Fruit fly (Drosophila melanogaster) whole organism, wandering third instar larva: ENCODE data around the gene CG13315.

ENCODE experiments used
- Abd-B ChIP-seq: fragments of >200 bp; optimal IDR thresholded peaks from 2 replicates; lab custom pipeline; 2017; ENCODE audit warnings: missing biosample characterization, missing genetic modification characterization
- CG32264 ChIP-seq: fragments of 200-800 bp; sonication (Bioruptor generic); optimal IDR thresholded peaks from 2 replicates; lab custom pipeline; 2016; ENCODE audit warnings: missing biosample characterization, missing genetic modification characterization
- CrebA ChIP-seq: fragments of 200-800 bp; sonication (Bioruptor generic); optimal IDR thresholded peaks from 2 replicates; lab custom pipeline; 2016; ENCODE audit warnings: missing biosample characterization, mild to moderate bottlenecking, missing genetic modification characterization, borderline replicate concordance
- Dfd ChIP-seq: fragments of >200 bp; optimal IDR thresholded peaks from 2 replicates; lab custom pipeline; 2017; ENCODE audit warnings: missing biosample characterization, missing genetic modification characterization
- Dif ChIP-seq: fragments of 200-275, 200-300 bp; sonication (Bioruptor generic); optimal IDR thresholded peaks from 2 replicates; lab custom pipeline; 2018; ENCODE audit warnings: missing biosample characterization, missing genetic modification characterization; ENCODE audit not compliant: partially characterized antibody
- GATAd ChIP-seq: sonication (Bioruptor generic); optimal IDR thresholded peaks from 2 replicates; lab custom pipeline; 2016; ENCODE audit warnings: missing biosample characterization, missing genetic modification characterization
- Hnf4 ChIP-seq: fragments of 200-800 bp; sonication (Bioruptor generic); optimal IDR thresholded peaks from 2 replicates; lab custom pipeline; 2016; ENCODE audit warnings: missing biosample characterization, mild to moderate bottlenecking, missing genetic modification characterization
- Hr78 ChIP-seq: fragments of >200 bp; optimal IDR thresholded peaks from 2 replicates; lab custom pipeline; 2017; ENCODE audit warnings: missing biosample characterization, missing genetic modification characterization
- Jra ChIP-seq: sonication (Bioruptor generic); optimal IDR thresholded peaks from 2 replicates; lab custom pipeline; 2016; ENCODE audit warnings: missing biosample characterization, missing genetic modification characterization
- Myc ChIP-seq: fragments of >200 bp; optimal IDR thresholded peaks from 2 replicates; lab custom pipeline; 2017
- N ChIP-seq: fragments of >200 bp; optimal IDR thresholded peaks from 2 replicates; lab custom pipeline; 2018; ENCODE audit warnings: missing biosample characterization, missing external identifiers, missing genetic modification characterization
- OdsH ChIP-seq: fragments of 200-800 bp; sonication (Bioruptor generic); optimal IDR thresholded peaks from 2 replicates; lab custom pipeline; 2016; ENCODE audit warnings: missing biosample characterization, mild to moderate bottlenecking, missing genetic modification characterization
- Rel ChIP-seq, 2 experiments: fragments of 200-800 bp; sonication (Bioruptor generic) in 1 of 2; optimal IDR thresholded peaks; 2 replicates in 1 of 2; 3 replicates in 1 of 2; lab custom pipeline; 2016 to 2019; ENCODE audit warnings: mild to moderate bottlenecking in 2 of 2, missing biosample characterization in 2 of 2, missing genetic modification characterization in 2 of 2, moderate library complexity in 1 of 2
- Vsx2 ChIP-seq: fragments of 200-300, 225-300 bp; sonication (Bioruptor generic); optimal IDR thresholded peaks from 2 replicates; lab custom pipeline; 2018; ENCODE audit warnings: missing biosample characterization, missing genetic modification characterization; ENCODE audit not compliant: partially characterized antibody
- br ChIP-seq: fragments of 200-800 bp; sonication (Bioruptor generic); optimal IDR thresholded peaks from 2 replicates; lab custom pipeline; 2016; ENCODE audit warnings: missing biosample characterization, missing genetic modification characterization
- brk ChIP-seq: fragments of 200-800 bp; sonication (Bioruptor generic); optimal IDR thresholded peaks from 2 replicates; lab custom pipeline; 2016; ENCODE audit warnings: missing biosample characterization, mild to moderate bottlenecking, missing genetic modification characterization
- dl ChIP-seq, 2 experiments: fragments of 175-275, 200-275 bp in 1 of 2; fragments of 200-275 bp in 1 of 2; sonication (Bioruptor generic); optimal IDR thresholded peaks; lab custom pipeline; 2018; ENCODE audit warnings: mild to moderate bottlenecking in 2 of 2, missing biosample characterization in 2 of 2, missing genetic modification characterization in 2 of 2, moderate library complexity in 2 of 2; ENCODE audit not compliant: partially characterized antibody in 2 of 2, insufficient read depth in 1 of 2
- dmrt93B ChIP-seq: fragments of 200-800 bp; sonication (Bioruptor generic); optimal IDR thresholded peaks from 2 replicates; lab custom pipeline; 2018; ENCODE audit warnings: missing biosample characterization, mild to moderate bottlenecking, missing genetic modification characterization
- ey ChIP-seq: fragments of 200-800 bp; sonication (Bioruptor generic); optimal IDR thresholded peaks from 2 replicates; lab custom pipeline; 2016; ENCODE audit warnings: missing biosample characterization, missing genetic modification characterization
- foxo ChIP-seq, 2 experiments: fragments of 200-800 bp; sonication (Bioruptor generic); optimal IDR thresholded peaks; 2 replicates in 1 of 2; 3 replicates in 1 of 2; lab custom pipeline; 2016 to 2017; ENCODE audit warnings: missing biosample characterization in 2 of 2, missing genetic modification characterization in 2 of 2
- fru ChIP-seq: fragments of 200-800 bp; sonication (Bioruptor generic); optimal IDR thresholded peaks from 3 replicates; lab custom pipeline; 2016; ENCODE audit warnings: missing biosample characterization, mild to moderate bottlenecking, missing genetic modification characterization
- h ChIP-seq: fragments of 200-800 bp; sonication (Bioruptor generic); optimal IDR thresholded peaks from 3 replicates; lab custom pipeline; 2016; ENCODE audit warnings: missing biosample characterization, mild to moderate bottlenecking, missing genetic modification characterization
- jim ChIP-seq: fragments of 175-275, 200-325 bp; sonication (Bioruptor generic); optimal IDR thresholded peaks from 2 replicates; lab custom pipeline; 2016; ENCODE audit warnings: missing biosample characterization, mild to moderate bottlenecking, missing genetic modification characterization
- pan ChIP-seq: fragments of >200 bp; optimal IDR thresholded peaks from 2 replicates; lab custom pipeline; 2017
- psq ChIP-seq: fragments of 200-800 bp; sonication (Bioruptor generic); optimal IDR thresholded peaks from 3 replicates; lab custom pipeline; 2017; ENCODE audit warnings: missing biosample characterization, mild to moderate bottlenecking, missing genetic modification characterization, moderate library complexity
- rgr ChIP-seq: fragments of 200-800 bp; sonication (Bioruptor generic); optimal IDR thresholded peaks from 3 replicates; lab custom pipeline; 2016; ENCODE audit warnings: missing biosample characterization, mild to moderate bottlenecking, missing genetic modification characterization
- sage ChIP-seq: fragments of 200-800 bp; sonication (Bioruptor generic); optimal IDR thresholded peaks from 2 replicates; lab custom pipeline; 2016; ENCODE audit warnings: missing biosample characterization, mild to moderate bottlenecking, missing genetic modification characterization
- sv ChIP-seq: fragments of 200-800 bp; sonication (Bioruptor generic); optimal IDR thresholded peaks from 3 replicates; lab custom pipeline; 2016; ENCODE audit warnings: missing biosample characterization, missing genetic modification characterization
- tai ChIP-seq: sonication (Bioruptor generic); optimal IDR thresholded peaks from 2 replicates; lab custom pipeline; 2016; ENCODE audit warnings: missing biosample characterization, missing genetic modification characterization
- usp ChIP-seq: fragments of >200 bp; optimal IDR thresholded peaks from 2 replicates; lab custom pipeline; 2017; ENCODE audit warnings: missing biosample characterization, missing genetic modification characterization
- woc ChIP-seq: sonication (Bioruptor generic); optimal IDR thresholded peaks from 2 replicates; lab custom pipeline; 2016; ENCODE audit warnings: missing biosample characterization, mild to moderate bottlenecking, missing genetic modification characterization

The CG13315 gene

DNA sequence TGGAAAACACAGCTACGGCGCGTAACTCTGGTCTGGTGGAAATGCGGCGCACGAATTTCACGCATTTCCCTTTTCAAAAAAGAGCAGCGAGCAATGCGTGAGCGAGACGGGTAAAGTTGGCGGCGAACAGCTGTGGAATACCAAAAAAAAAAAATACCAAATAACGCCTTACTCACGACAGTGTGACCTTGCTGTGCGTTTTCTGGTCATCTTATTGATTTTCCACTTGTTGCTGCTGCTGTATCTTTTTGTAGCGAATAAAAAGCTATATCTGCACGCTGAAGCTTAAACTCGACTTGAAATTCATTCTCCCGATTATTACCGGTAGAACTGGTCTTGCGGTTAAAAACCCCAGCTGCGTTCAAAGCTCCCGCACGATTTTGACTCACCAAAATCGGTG, 37.7 kb downstream of the CG13315 start, which contains the start of the genes bol and Dhpr:
bol (minus strand) TSS at position 57 of the 400 bp plus-strand sequence.
Dhpr (plus strand) TSS at position 212 of the 400 bp plus-strand sequence.
- TF ChIP-seq Hr78 (GFP tag; lab: Kevin White, UChicago): no peak
- peak in 1 of 2 experiments; percentile 35 for TF ChIP-seq foxo (GFP tag; optimal IDR thresholded peaks at IDR 0.05; lab: Kevin White, UChicago)
- TF ChIP-seq dl (GFP tag; optimal IDR thresholded peaks at IDR 0.05; lab: Kevin White, UChicago; ENCODE audit: insufficient read depth in 1 of 2, partially characterized antibody in 2 of 2): no peak
- peak; percentile 24 for TF ChIP-seq rgr (GFP tag; lab: Kevin White, UChicago)
- no peak for TF ChIP-seq br (GFP tag; lab: Kevin White, UChicago)
- no peak for TF ChIP-seq woc (GFP tag; lab: Kevin White, UChicago)
- TF ChIP-seq h (GFP tag; lab: Kevin White, UChicago): peak; percentile 39
- peak; percentile 77 for TF ChIP-seq Myc (lab: Kevin White, UChicago)
- no peak for TF ChIP-seq Rel (GFP tag; optimal IDR thresholded peaks at IDR 0.05; lab: Kevin White, UChicago)
- no peak for TF ChIP-seq Rel (tag; optimal IDR thresholded peaks at IDR 0.05; lab: Kevin White, UChicago)
- TF ChIP-seq sv (GFP tag; lab: Kevin White, UChicago): no peak
- no peak for TF ChIP-seq fru (GFP tag; lab: Kevin White, UChicago)
- TF ChIP-seq usp (GFP tag; lab: Kevin White, UChicago): no peak
- no peak for TF ChIP-seq pan (lab: Kevin White, UChicago)
- TF ChIP-seq CG32264 (GFP tag; lab: Kevin White, UChicago): no peak
- TF ChIP-seq Dif (GFP tag; lab: Kevin White, UChicago): no peak
- TF ChIP-seq ey (GFP tag; lab: Kevin White, UChicago): no peak
- TF ChIP-seq OdsH (GFP tag; lab: Kevin White, UChicago): no peak
- no peak for TF ChIP-seq GATAd (GFP tag; lab: Kevin White, UChicago)
- TF ChIP-seq Jra (GFP tag; lab: Kevin White, UChicago): no peak
- TF ChIP-seq jim (GFP tag; lab: Kevin White, UChicago): no peak
- no peak for TF ChIP-seq Dfd (GFP tag; lab: Kevin White, UChicago)
- no peak for TF ChIP-seq CrebA (GFP tag; lab: Kevin White, UChicago)
- TF ChIP-seq dmrt93B (GFP tag; lab: Kevin White, UChicago): no peak
- TF ChIP-seq psq (GFP tag; lab: Kevin White, UChicago): no peak
- TF ChIP-seq brk: no peak
- no peak for TF ChIP-seq Vsx2 (GFP tag; lab: Kevin White, UChicago)
- TF ChIP-seq N: no peak
- TF ChIP-seq sage (GFP tag; lab: Kevin White, UChicago): no peak

DNA sequence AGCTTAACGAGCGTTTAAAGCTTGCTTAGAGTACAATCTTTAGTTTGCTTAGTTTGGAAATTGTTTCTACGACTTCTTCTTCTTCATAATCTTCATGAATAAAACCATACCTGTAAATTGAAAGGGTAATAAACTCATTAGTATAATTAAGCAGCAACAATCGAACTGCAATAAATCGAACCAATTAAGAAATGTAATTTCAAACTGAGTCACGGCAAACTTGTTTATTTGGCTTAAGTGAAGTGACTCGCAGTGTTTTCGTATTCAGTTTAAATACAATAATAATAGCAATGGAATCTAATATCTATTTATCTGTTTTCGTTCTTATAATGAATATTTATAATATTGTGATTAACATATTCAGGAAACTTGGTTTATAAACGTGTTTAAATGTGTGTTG, 39.1 kb downstream of the CG13315 start:
- no peak for TF ChIP-seq Hr78 (GFP tag; lab: Kevin White, UChicago)
- no peak for TF ChIP-seq pan (lab: Kevin White, UChicago)
- TF ChIP-seq tai: peak; percentile 6
- TF ChIP-seq, all 38 proteins: peak for 1

DNA sequence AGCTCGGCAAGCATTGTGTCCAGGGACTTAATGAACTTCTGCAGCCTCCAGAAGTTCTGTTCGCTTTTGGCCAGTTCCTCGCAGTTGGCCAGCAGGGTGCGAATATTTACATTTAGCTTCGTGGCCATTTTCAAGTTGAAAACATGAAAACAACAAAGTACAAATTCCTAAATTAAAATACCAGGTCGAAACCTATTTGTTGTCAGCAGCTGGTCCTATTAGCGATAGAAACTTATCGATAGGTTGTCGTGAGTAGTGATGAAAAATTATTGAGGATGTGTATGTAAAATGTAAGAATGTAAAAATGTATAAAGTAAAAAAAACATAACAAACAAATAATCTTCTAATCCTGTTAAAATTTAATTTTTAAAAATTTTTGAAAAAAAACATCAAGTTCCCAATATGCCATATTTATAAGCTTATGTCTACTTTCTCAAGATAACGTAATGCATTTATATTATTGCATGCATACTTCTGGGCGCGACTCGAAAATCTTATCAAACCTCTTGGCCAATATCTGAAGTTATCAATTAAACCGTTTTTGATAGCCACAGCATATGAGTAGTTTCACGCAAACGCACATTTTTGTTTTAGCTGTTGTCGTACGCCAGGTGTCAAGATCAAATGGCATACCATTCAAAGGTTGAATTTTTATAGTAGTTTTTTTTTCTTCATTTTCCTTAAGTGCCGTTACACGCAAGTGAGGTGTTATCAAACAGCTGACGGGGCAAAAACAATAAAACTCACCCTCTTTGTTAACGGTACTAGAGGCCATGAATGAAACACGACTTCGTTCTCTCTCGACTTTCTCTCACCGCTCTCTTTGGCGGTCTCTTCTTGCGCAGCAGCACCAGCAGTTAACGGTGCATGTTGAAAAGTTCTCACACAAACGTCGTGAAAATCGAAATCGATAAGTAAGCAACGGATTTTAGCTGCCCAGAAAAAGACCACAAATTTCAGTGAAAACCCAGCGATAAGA, 40.6 kb downstream of the CG13315 start, which contains the start of the genes Use1 and nwk:
Use1 (minus strand) TSS at position 206 of the 979 bp plus-strand sequence.
nwk (plus strand) TSS at position 885 of the 979 bp plus-strand sequence.
- peak in 1 of 2 experiments; percentile 16 for TF ChIP-seq dl (GFP tag; optimal IDR thresholded peaks at IDR 0.05; lab: Kevin White, UChicago; ENCODE audit: insufficient read depth in 1 of 2, partially characterized antibody in 2 of 2)
- peak; percentile 1 for TF ChIP-seq h (GFP tag; lab: Kevin White, UChicago)
- TF ChIP-seq Dif (GFP tag; lab: Kevin White, UChicago): peak; percentile 29
- TF ChIP-seq tai: peak; percentile 11
- no peak for TF ChIP-seq fru (GFP tag; lab: Kevin White, UChicago)
- TF ChIP-seq sv (GFP tag; lab: Kevin White, UChicago): no peak
- no peak for TF ChIP-seq OdsH (GFP tag; lab: Kevin White, UChicago)
- no peak for TF ChIP-seq Rel (GFP tag; optimal IDR thresholded peaks at IDR 0.05; lab: Kevin White, UChicago)
- peak; percentile 17 for TF ChIP-seq Rel (tag; optimal IDR thresholded peaks at IDR 0.05; lab: Kevin White, UChicago)
- TF ChIP-seq Myc (lab: Kevin White, UChicago): peak; percentile 18
- TF ChIP-seq woc (GFP tag; lab: Kevin White, UChicago): no peak
- no peak for TF ChIP-seq ey (GFP tag; lab: Kevin White, UChicago)
- TF ChIP-seq psq (GFP tag; lab: Kevin White, UChicago): no peak
- TF ChIP-seq Hnf4 (GFP tag; lab: Kevin White, UChicago): no peak
- no peak for TF ChIP-seq Abd-B (GFP tag; lab: Kevin White, UChicago)
